Worm (Caenorhabditis elegans): ENCODE measurements around the gene clec-61.

DNA sequence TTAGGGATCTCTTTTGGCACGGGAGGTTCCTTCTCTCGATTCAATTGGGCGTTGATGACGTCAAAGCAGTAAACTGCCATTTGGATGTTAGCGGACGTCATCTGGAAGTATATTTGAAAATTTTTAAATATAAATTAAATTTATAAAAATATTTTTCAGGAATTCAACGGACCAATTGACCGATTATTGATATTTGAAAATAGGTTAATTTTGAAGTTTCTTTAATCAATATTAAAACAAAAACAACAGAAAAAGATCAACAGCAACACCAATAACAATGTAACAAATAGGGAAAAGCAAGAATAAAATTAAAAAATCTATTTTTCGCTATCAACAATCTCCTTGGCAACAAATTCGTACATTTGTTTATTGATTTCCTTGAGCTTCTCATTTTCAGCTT, 48.9 kb upstream of the clec-61 start, which contains the start of gene R166.3:
- TF ChIP-seq dao-5 (tag; optimal IDR thresholded peaks at IDR 0.05) (no peak), him-1 (tag; optimal IDR thresholded peaks at IDR 0.05) (no peak), W03F9.2 (tag; optimal IDR thresholded peaks at IDR 0.05) (no peak)
